Fruit fly (Drosophila melanogaster) whole organism, embryonic: ENCODE results near the gene Rab9.

Source experiments
- Atf3 ChIP-seq: fragments of 200-800 bp; sonication (Bioruptor generic); optimal IDR thresholded peaks from 3 replicates; lab custom pipeline; 2016; ENCODE audit warnings: missing biosample characterization, missing genetic modification characterization
- Awh ChIP-seq: fragments of 200-800 bp; sonication (Bioruptor generic); IDR thresholded peaks from 2 replicates; pipeline ENCODE4, ENCODE4 v1.3.6; 2022; ENCODE audit warnings: missing biosample characterization, missing genetic modification characterization
- CG1024 ChIP-seq: fragments of 200-800 bp; sonication (Bioruptor generic); IDR thresholded peaks from 2 replicates; pipeline ENCODE4 v1.3.6; 2022; ENCODE audit warnings: missing biosample characterization, missing genetic modification characterization
- CG12104 ChIP-seq: fragments of 200-800 bp; sonication (Bioruptor generic); optimal IDR thresholded peaks from 3 replicates; lab custom pipeline; 2016; ENCODE audit warnings: missing biosample characterization, missing genetic modification characterization
- CG12236 ChIP-seq: fragments of 200-800 bp; sonication (Bioruptor generic); optimal IDR thresholded peaks from 2 replicates; lab custom pipeline; 2016; ENCODE audit warnings: missing biosample characterization, missing genetic modification characterization
- CG14860 ChIP-seq: fragments of 200-800 bp; sonication (Bioruptor generic); IDR thresholded peaks from 3 replicates; pipeline ENCODE4 v1.3.6; 2022; ENCODE audit warnings: missing biosample characterization, missing genetic modification characterization; ENCODE audit not compliant: partially characterized antibody
- CG15479 ChIP-seq: fragments of 200-800 bp; sonication (Bioruptor generic); optimal IDR thresholded peaks from 3 replicates; lab custom pipeline; 2019; ENCODE audit warnings: missing biosample characterization, mild to moderate bottlenecking, missing genetic modification characterization, moderate library complexity
- CG1647 ChIP-seq: fragments of 200-800 bp; sonication (Bioruptor generic); optimal IDR thresholded peaks from 3 replicates; lab custom pipeline; 2016; ENCODE audit warnings: missing biosample characterization, missing genetic modification characterization
- CG16815 ChIP-seq: fragments of 200-800 bp; sonication (Bioruptor generic); optimal IDR thresholded peaks from 3 replicates; lab custom pipeline; 2017; ENCODE audit warnings: missing biosample characterization, mild to moderate bottlenecking, missing genetic modification characterization
- CG18262 ChIP-seq: fragments of 200-800 bp; optimal IDR thresholded peaks from 3 replicates; lab custom pipeline; 2019; ENCODE audit warnings: missing biosample characterization, mild to moderate bottlenecking, missing genetic modification characterization, moderate library complexity
- CG32772 ChIP-seq: fragments of 200-800 bp; sonication (Bioruptor generic); IDR thresholded peaks from 2 replicates; pipeline ENCODE4 v1.3.6; 2022; ENCODE audit warnings: missing biosample characterization, missing genetic modification characterization
- CG3407 ChIP-seq: fragments of 200-800 bp; sonication (Bioruptor generic); optimal IDR thresholded peaks from 2 replicates; lab custom pipeline; 2018; ENCODE audit warnings: missing biosample characterization, mild to moderate bottlenecking, missing genetic modification characterization
- CG34376 ChIP-seq: fragments of 200-800 bp; sonication (Bioruptor generic); optimal IDR thresholded peaks from 2 replicates; lab custom pipeline; 2018; ENCODE audit warnings: missing biosample characterization, mild to moderate bottlenecking, missing genetic modification characterization
- CG4360 ChIP-seq: fragments of 200-800 bp; sonication (Bioruptor generic); IDR thresholded peaks from 2 replicates; pipeline ENCODE4 v1.3.6; 2022; ENCODE audit warnings: missing biosample characterization, missing genetic modification characterization
- CG5245 ChIP-seq: fragments of 200-800 bp; sonication (Bioruptor generic); optimal IDR thresholded peaks from 3 replicates; lab custom pipeline; 2016; ENCODE audit warnings: missing biosample characterization, missing genetic modification characterization
- CG6175 ChIP-seq: fragments of 200-800 bp; sonication (Bioruptor generic); IDR thresholded peaks from 3 replicates; pipeline ENCODE4 v1.3.6; 2022; ENCODE audit warnings: missing biosample characterization, missing genetic modification characterization
- CG7357 ChIP-seq: fragments of 200-800 bp; sonication (Bioruptor generic); IDR thresholded peaks from 3 replicates; pipeline ENCODE4 v1.3.6; 2022; ENCODE audit warnings: missing biosample characterization, missing genetic modification characterization
- CG7963 ChIP-seq: fragments of 200-800 bp; sonication (Bioruptor generic); IDR thresholded peaks from 3 replicates; pipeline ENCODE4 v1.3.6; 2022; ENCODE audit warnings: missing biosample characterization, missing genetic modification characterization; ENCODE audit not compliant: partially characterized antibody
- CG8359 ChIP-seq: fragments of 200-800 bp; sonication (Bioruptor generic); optimal IDR thresholded peaks from 2 replicates; lab custom pipeline; 2017; ENCODE audit warnings: missing biosample characterization, mild to moderate bottlenecking, missing genetic modification characterization, borderline replicate concordance
- Camta ChIP-seq: fragments of 200-800 bp; sonication (Bioruptor generic); optimal IDR thresholded peaks from 2 replicates; lab custom pipeline; 2016; ENCODE audit warnings: missing biosample characterization, missing genetic modification characterization
- Fer1 ChIP-seq: fragments of 200-800 bp; sonication (Bioruptor generic); optimal IDR thresholded peaks from 2 replicates; lab custom pipeline; 2017; ENCODE audit warnings: missing biosample characterization, mild to moderate bottlenecking, missing genetic modification characterization
- Gsc ChIP-seq: fragments of 200-800 bp; sonication (Bioruptor generic); IDR thresholded peaks from 2 replicates; pipeline ENCODE4 v1.3.6; 2022; ENCODE audit warnings: missing biosample characterization, missing genetic modification characterization
- HLH3B ChIP-seq: fragments of 200-800 bp; sonication (Bioruptor generic); IDR thresholded peaks from 2 replicates; pipeline ENCODE4 v1.3.6; 2022; ENCODE audit warnings: missing biosample characterization, missing genetic modification characterization
- Hey ChIP-seq: fragments of 200-800 bp; sonication (Bioruptor generic); optimal IDR thresholded peaks from 3 replicates; lab custom pipeline; 2018; ENCODE audit warnings: missing biosample characterization, mild to moderate bottlenecking, missing genetic modification characterization
- Mad ChIP-seq: fragments of 200-800 bp; sonication (Bioruptor generic); optimal IDR thresholded peaks from 2 replicates; lab custom pipeline; 2016; ENCODE audit warnings: missing biosample characterization, missing genetic modification characterization
- Max ChIP-seq: fragments of 200-800 bp; sonication (Bioruptor generic); optimal IDR thresholded peaks from 2 replicates; lab custom pipeline; 2016; ENCODE audit warnings: missing biosample characterization, mild to moderate bottlenecking, missing genetic modification characterization
- PHDP ChIP-seq: fragments of 200-800 bp; sonication (Bioruptor generic); optimal IDR thresholded peaks from 3 replicates; lab custom pipeline; 2018; ENCODE audit warnings: missing biosample characterization, mild to moderate bottlenecking, missing genetic modification characterization, moderate library complexity
- Poxn ChIP-seq: fragments of 200-800 bp; sonication (Bioruptor generic); IDR thresholded peaks from 2 replicates; pipeline ENCODE4 v1.3.6; 2022; ENCODE audit warnings: missing biosample characterization, missing genetic modification characterization
- Six4 ChIP-seq: fragments of 200-800 bp; sonication (Bioruptor generic); optimal IDR thresholded peaks from 2 replicates; lab custom pipeline; 2016; ENCODE audit warnings: missing biosample characterization, missing genetic modification characterization
- Sox102F ChIP-seq: fragments of 200-800 bp; sonication (Bioruptor generic); optimal IDR thresholded peaks from 2 replicates; lab custom pipeline; 2018; ENCODE audit warnings: missing biosample characterization, mild to moderate bottlenecking, missing genetic modification characterization, moderate library complexity
- Stat92E ChIP-seq, 3 experiments: fragments of >200 bp in 2 of 3; fragments of 200-800 bp in 1 of 3; sonication (Bioruptor generic) in 1 of 3; optimal IDR thresholded peaks; 2 replicates each; lab custom pipeline; 2017 to 2019; ENCODE audit warnings: missing biosample characterization in 3 of 3, missing genetic modification characterization in 3 of 3, mild to moderate bottlenecking in 1 of 3, moderate library complexity in 1 of 3
- Taf1 ChIP-seq: fragments of 200-800 bp; sonication (Bioruptor generic); IDR thresholded peaks from 2 replicates; pipeline ENCODE4 v1.3.6; 2022; ENCODE audit warnings: missing biosample characterization, missing genetic modification characterization
- az2 ChIP-seq: fragments of 200-800 bp; sonication (Bioruptor generic); optimal IDR thresholded peaks from 3 replicates; lab custom pipeline; 2016; ENCODE audit warnings: missing biosample characterization, missing genetic modification characterization
- bcd ChIP-seq: fragments of 200-800 bp; sonication (Bioruptor generic); optimal IDR thresholded peaks from 2 replicates; lab custom pipeline; 2017; ENCODE audit warnings: missing biosample characterization, mild to moderate bottlenecking, missing genetic modification characterization
- cg ChIP-seq: fragments of 200-800 bp; sonication (Bioruptor generic); optimal IDR thresholded peaks from 3 replicates; lab custom pipeline; 2019; ENCODE audit warnings: missing biosample characterization, mild to moderate bottlenecking, missing genetic modification characterization, moderate library complexity
- chif ChIP-seq, 2 experiments: fragments of 200-800 bp; sonication (Bioruptor generic); optimal IDR thresholded peaks; 3 replicates each; lab custom pipeline; 2016; ENCODE audit warnings: missing biosample characterization in 2 of 2, missing genetic modification characterization in 2 of 2
- cwo ChIP-seq: fragments of 200-800 bp; sonication (Bioruptor generic); optimal IDR thresholded peaks from 3 replicates; lab custom pipeline; 2017; ENCODE audit warnings: missing biosample characterization, missing genetic modification characterization, mild to moderate bottlenecking, moderate library complexity, missing genetic modification reagents
- danr ChIP-seq: fragments of 200-800 bp; sonication (Bioruptor generic); IDR thresholded peaks from 2 replicates; pipeline ENCODE4 v1.3.6; 2022; ENCODE audit warnings: missing biosample characterization, missing genetic modification characterization
- dati ChIP-seq: fragments of 200-800 bp; sonication (Bioruptor generic); IDR thresholded peaks from 2 replicates; pipeline ENCODE4 v1.3.6; 2022; ENCODE audit warnings: missing biosample characterization, missing genetic modification characterization
- disco-r ChIP-seq: fragments of 200-800 bp; sonication (Bioruptor generic); optimal IDR thresholded peaks from 2 replicates; lab custom pipeline; 2016; ENCODE audit warnings: missing biosample characterization, missing genetic modification characterization
- fd102C ChIP-seq: fragments of 200-800 bp; sonication (Bioruptor generic); optimal IDR thresholded peaks from 2 replicates; lab custom pipeline; 2018; ENCODE audit warnings: missing biosample characterization, mild to moderate bottlenecking, missing genetic modification characterization, moderate library complexity
- fu2 ChIP-seq: fragments of 200-800 bp; sonication (Bioruptor generic); optimal IDR thresholded peaks from 2 replicates; lab custom pipeline; 2016; ENCODE audit warnings: missing biosample characterization, missing genetic modification characterization
- gem ChIP-seq: fragments of 200-800 bp; sonication (Bioruptor generic); optimal IDR thresholded peaks from 2 replicates; lab custom pipeline; 2019; ENCODE audit warnings: missing biosample characterization, mild to moderate bottlenecking, missing genetic modification characterization, moderate library complexity
- ham ChIP-seq: fragments of 200-800 bp; sonication (Bioruptor generic); IDR thresholded peaks from 2 replicates; pipeline ENCODE4 v1.3.6; 2022; ENCODE audit warnings: missing biosample characterization, missing genetic modification characterization
- ind ChIP-seq: fragments of 200-800 bp; sonication (Bioruptor generic); optimal IDR thresholded peaks from 3 replicates; lab custom pipeline; 2016; ENCODE audit warnings: missing biosample characterization, missing genetic modification characterization
- mld ChIP-seq: fragments of 200-800 bp; sonication (Bioruptor generic); IDR thresholded peaks from 3 replicates; pipeline ENCODE4 v1.3.6; 2022; ENCODE audit warnings: missing biosample characterization, missing genetic modification characterization; ENCODE audit not compliant: partially characterized antibody
- run ChIP-seq: fragments of 200-800 bp; sonication (Bioruptor generic); optimal IDR thresholded peaks from 3 replicates; lab custom pipeline; 2018; ENCODE audit warnings: missing biosample characterization, mild to moderate bottlenecking, missing genetic modification characterization
- so ChIP-seq: fragments of 200-800 bp; sonication (Bioruptor generic); IDR thresholded peaks from 3 replicates; pipeline ENCODE4 v1.3.6; 2022; ENCODE audit warnings: missing biosample characterization, missing genetic modification characterization
- sr ChIP-seq: fragments of 200-800 bp; sonication (Bioruptor generic); IDR thresholded peaks from 3 replicates; pipeline ENCODE4 v1.3.6; 2022; ENCODE audit warnings: missing biosample characterization, missing genetic modification characterization
- tin ChIP-seq: fragments of 200-800 bp; sonication (Bioruptor generic); optimal IDR thresholded peaks from 3 replicates; lab custom pipeline; 2016; ENCODE audit warnings: missing biosample characterization, missing genetic modification characterization
- trem ChIP-seq: fragments of 200-800 bp; optimal IDR thresholded peaks from 3 replicates; lab custom pipeline; 2019; ENCODE audit warnings: missing biosample characterization, mild to moderate bottlenecking, missing genetic modification characterization, moderate library complexity

Rab9 gene

dm6 chr2L:19397617-19398316, 34.6 kb upstream of the Rab9 start (continued):
- no peak for TF ChIP-seq CG6175 (GFP tag; lab: Robert Waterston, UW)
- no peak for TF ChIP-seq Mad (GFP tag; lab: Kevin White, UChicago)
- no peak for TF ChIP-seq mld
- TF ChIP-seq run, result no peak
- no peak for TF ChIP-seq CG5245 (GFP tag; lab: Kevin White, UChicago)
- TF ChIP-seq ind (GFP tag; lab: Kevin White, UChicago), result peak; percentile 22
- TF ChIP-seq bcd, result peak; percentile 5
- TF ChIP-seq Awh (GFP tag; lab: Robert Waterston, UW), result no peak
- no peak for TF ChIP-seq tin (GFP tag; lab: Kevin White, UChicago)
- TF ChIP-seq az2 (GFP tag; lab: Kevin White, UChicago), result peak; percentile 16
- TF ChIP-seq trem (tag; lab: Kevin White, UChicago), result no peak
- TF ChIP-seq dati (GFP tag; lab: Robert Waterston, UW), result no peak
- no peak for TF ChIP-seq cg
- no peak for TF ChIP-seq disco-r (GFP tag; lab: Kevin White, UChicago)
- no peak for TF ChIP-seq chif (GFP tag; optimal IDR thresholded peaks at IDR 0.05; lab: Kevin White, UChicago)
- TF ChIP-seq CG16815, result no peak
- no peak for TF ChIP-seq Camta (GFP tag; lab: Kevin White, UChicago)
- no peak for TF ChIP-seq ham (GFP tag; lab: Robert Waterston, UW)
- no peak for TF ChIP-seq cwo (GFP tag; lab: Kevin White, UChicago)
- TF ChIP-seq HLH3B (GFP tag; lab: Robert Waterston, UW), result no peak
- TF ChIP-seq PHDP (tag; lab: Kevin White, UChicago), result peak; percentile 13
- no peak for TF ChIP-seq Atf3
- no peak for TF ChIP-seq Gsc
- TF ChIP-seq CG14860 (GFP tag; lab: Robert Waterston, UW), result no peak
- no peak for TF ChIP-seq fd102C
- no peak for TF ChIP-seq CG8359 (GFP tag; lab: Kevin White, UChicago)
- TF ChIP-seq CG34376, result no peak
- no peak for TF ChIP-seq CG1647 (GFP tag; lab: Kevin White, UChicago)
- TF ChIP-seq Poxn (GFP tag; lab: Robert Waterston, UW), result no peak
- TF ChIP-seq sr (GFP tag; lab: Robert Waterston, UW), result no peak
- TF ChIP-seq CG1024 (GFP tag; lab: Robert Waterston, UW), result no peak
- peak; percentile 16 for TF ChIP-seq fu2 (GFP tag; lab: Kevin White, UChicago)
- no peak for TF ChIP-seq CG3407 (GFP tag; lab: Kevin White, UChicago)
- no peak for TF ChIP-seq CG12236
- peak; percentile 22 for TF ChIP-seq Sox102F
- TF ChIP-seq CG12104 (GFP tag; lab: Kevin White, UChicago), result no peak
- TF ChIP-seq so (GFP tag; lab: Robert Waterston, UW), result no peak
- no peak for TF ChIP-seq CG15479
- no peak for TF ChIP-seq CG7963 (GFP tag; lab: Robert Waterston, UW)
- no peak for TF ChIP-seq CG7357 (GFP tag; lab: Robert Waterston, UW)
- TF ChIP-seq CG18262 (tag; lab: Kevin White, UChicago), result peak; percentile 2
- TF ChIP-seq Hey (tag; lab: Kevin White, UChicago), result no peak
- TF ChIP-seq danr (GFP tag; lab: Robert Waterston, UW), result no peak
- TF ChIP-seq Six4 (GFP tag; lab: Kevin White, UChicago), result no peak
- TF ChIP-seq CG4360, result no peak
- peak; percentile 27 for TF ChIP-seq Fer1 (GFP tag; lab: Kevin White, UChicago)
- no peak for TF ChIP-seq Taf1
- TF ChIP-seq Max, result no peak
- TF ChIP-seq Stat92E (GFP tag; optimal IDR thresholded peaks at IDR 0.05; lab: Kevin White, UChicago), result no peak
- TF ChIP-seq CG32772 (GFP tag; lab: Robert Waterston, UW), result no peak
- peak; percentile 53 for TF ChIP-seq gem (tag; lab: Kevin White, UChicago)
